Worm (Caenorhabditis elegans) whole organism, midembryonic: Measurements from ENCODE around the gene pitr-2.

Source experiments
- T22C8.4 ChIP-seq: fragments of 200-800 bp; sonication (Bioruptor generic); IDR thresholded peaks from 2 replicates; pipeline ENCODE4 v1.3.6; 2022; ENCODE audit warnings: missing genetic modification characterization, missing compliant biosample characterization
- cog-1 ChIP-seq: sonication (generic microtip); optimal IDR thresholded peaks from 2 replicates; lab custom pipeline; 2016; ENCODE audit warnings: missing genetic modification characterization, missing compliant biosample characterization
- flt-1 ChIP-seq: fragments of 200-800 bp; sonication (Bioruptor generic); IDR thresholded peaks from 2 replicates; pipeline ENCODE4 v1.3.6; 2022; ENCODE audit warnings: missing genetic modification characterization, missing compliant biosample characterization
- klf-2 ChIP-seq: fragments of 200-800 bp; sonication (Bioruptor generic); conservative IDR thresholded peaks from 2 replicates; pipeline ENCODE4 v1.3.6; 2022; ENCODE audit warnings: missing genetic modification reagents, missing genetic modification characterization, missing compliant biosample characterization
- med-1 ChIP-seq: sonication (generic microtip); optimal IDR thresholded peaks from 2 replicates; lab custom pipeline; 2017; ENCODE audit warnings: missing genetic modification characterization, mild to moderate bottlenecking, missing compliant biosample characterization, antibody characterized with exemption, missing genetic modification reagents; ENCODE audit not compliant: insufficient read depth
- ref-1 ChIP-seq: fragments of 200-800 bp; sonication (Bioruptor generic); conservative IDR thresholded peaks from 2 replicates; pipeline ENCODE4 v1.3.6; 2022; ENCODE audit warnings: missing genetic modification reagents, missing genetic modification characterization, missing compliant biosample characterization
- tab-1 ChIP-seq: fragments of 200-800 bp; sonication (Bioruptor generic); IDR thresholded peaks from 2 replicates; pipeline ENCODE4 v1.3.6; 2022; ENCODE audit warnings: missing genetic modification characterization, missing compliant biosample characterization
- ztf-23 ChIP-seq: fragments of 200-800 bp; sonication (Bioruptor generic); IDR thresholded peaks from 2 replicates; pipeline ENCODE4 v1.3.6; 2022; ENCODE audit warnings: missing genetic modification reagents, missing genetic modification characterization, missing compliant biosample characterization
- ztf-29 ChIP-seq: fragments of 200-800 bp; sonication (Bioruptor generic); IDR thresholded peaks from 2 replicates; pipeline ENCODE4 v1.3.6; 2022; ENCODE audit warnings: missing genetic modification reagents, missing genetic modification characterization, missing compliant biosample characterization

Gene pitr-2

DNA sequence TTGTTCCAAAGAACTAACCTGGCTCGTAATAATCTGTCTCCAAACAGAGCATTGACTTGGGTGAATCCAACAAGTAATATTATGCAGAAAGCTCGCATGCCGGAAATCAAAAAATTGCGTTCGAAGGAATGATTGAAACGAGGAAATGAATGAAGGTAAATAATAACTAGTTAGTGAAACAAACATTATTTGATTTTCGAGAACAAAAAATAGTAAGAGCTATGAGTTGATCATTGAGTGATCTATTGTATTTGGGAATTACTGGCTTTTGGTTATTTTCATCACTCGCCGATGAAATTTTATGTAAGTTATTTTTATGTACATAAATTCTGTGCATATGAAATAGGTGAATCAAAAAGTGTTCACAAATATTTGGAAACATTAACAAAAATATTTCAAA is 17.3 kb upstream of the pitr-2 start, which contains the start of gene B0222.5:
TSS of gene B0222.5 (minus strand) at position 101 of the 400 bp plus-strand sequence.
- no peak for TF ChIP-seq cog-1 (tag; lab: Kevin White, UChicago)
- no peak for TF ChIP-seq ztf-23 (GFP tag; lab: Robert Waterston, UW)
- no peak for TF ChIP-seq ref-1 (GFP tag; lab: Robert Waterston, UW)
- TF ChIP-seq flt-1 (GFP tag; lab: Robert Waterston, UW), result no peak
- TF ChIP-seq T22C8.4 (GFP tag; lab: Robert Waterston, UW), result no peak

DNA sequence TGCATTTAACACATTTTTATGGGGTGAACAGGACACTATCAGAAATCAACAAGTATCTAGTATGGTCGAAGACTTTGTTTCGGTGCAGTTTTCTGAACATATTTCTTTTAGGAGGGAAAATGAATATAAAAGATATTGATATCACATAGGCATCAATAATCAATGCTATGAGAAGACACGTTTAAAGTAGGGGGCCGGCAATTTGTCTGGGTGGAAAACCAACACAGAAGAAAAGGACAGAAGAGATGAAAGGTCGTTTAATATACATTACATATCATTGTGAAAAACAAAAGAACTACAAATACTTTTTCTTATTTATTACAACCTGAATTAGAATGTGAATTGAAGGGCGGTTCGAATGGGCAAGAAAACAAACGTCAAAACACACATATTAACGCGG is 14.8 kb upstream of the pitr-2 start:
- TF ChIP-seq ztf-23 (GFP tag; lab: Robert Waterston, UW) (no peak), tab-1 (GFP tag; lab: Robert Waterston, UW) (no peak), med-1 (GFP tag; lab: Kevin White, UChicago) (no peak), ref-1 (GFP tag; lab: Robert Waterston, UW) (no peak), ztf-29 (no peak), klf-2 (GFP tag; lab: Robert Waterston, UW) (no peak), cog-1 (tag; lab: Kevin White, UChicago) (no peak), flt-1 (GFP tag; lab: Robert Waterston, UW) (no peak), T22C8.4 (GFP tag; lab: Robert Waterston, UW) (no peak)

DNA sequence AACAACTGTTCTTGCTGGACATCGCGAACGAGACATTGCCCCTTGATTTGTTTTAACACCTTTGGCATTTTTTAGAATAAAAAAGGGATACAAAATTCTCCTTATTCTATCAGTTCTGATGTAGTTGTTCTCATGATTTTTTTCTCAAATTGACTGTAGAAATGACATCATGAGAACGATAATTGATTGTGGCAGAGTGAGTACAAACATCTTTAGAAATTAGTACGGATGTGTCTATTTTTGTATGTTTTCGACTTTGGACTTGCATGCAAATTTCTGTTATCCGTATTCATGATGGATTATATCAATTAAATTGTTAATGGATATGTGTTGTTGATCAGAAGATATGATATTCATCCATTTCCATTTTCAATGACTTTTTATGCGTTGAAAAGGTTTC is 10.6 kb upstream of the pitr-2 start:
- TF ChIP-seq T22C8.4 (GFP tag; lab: Robert Waterston, UW) (no peak), flt-1 (GFP tag; lab: Robert Waterston, UW) (no peak), ztf-29 (no peak), ztf-23 (GFP tag; lab: Robert Waterston, UW) (no peak), cog-1 (tag; lab: Kevin White, UChicago) (no peak), med-1 (GFP tag; lab: Kevin White, UChicago) (no peak), tab-1 (GFP tag; lab: Robert Waterston, UW) (no peak), ref-1 (GFP tag; lab: Robert Waterston, UW) (no peak), klf-2 (GFP tag; lab: Robert Waterston, UW) (no peak)

DNA sequence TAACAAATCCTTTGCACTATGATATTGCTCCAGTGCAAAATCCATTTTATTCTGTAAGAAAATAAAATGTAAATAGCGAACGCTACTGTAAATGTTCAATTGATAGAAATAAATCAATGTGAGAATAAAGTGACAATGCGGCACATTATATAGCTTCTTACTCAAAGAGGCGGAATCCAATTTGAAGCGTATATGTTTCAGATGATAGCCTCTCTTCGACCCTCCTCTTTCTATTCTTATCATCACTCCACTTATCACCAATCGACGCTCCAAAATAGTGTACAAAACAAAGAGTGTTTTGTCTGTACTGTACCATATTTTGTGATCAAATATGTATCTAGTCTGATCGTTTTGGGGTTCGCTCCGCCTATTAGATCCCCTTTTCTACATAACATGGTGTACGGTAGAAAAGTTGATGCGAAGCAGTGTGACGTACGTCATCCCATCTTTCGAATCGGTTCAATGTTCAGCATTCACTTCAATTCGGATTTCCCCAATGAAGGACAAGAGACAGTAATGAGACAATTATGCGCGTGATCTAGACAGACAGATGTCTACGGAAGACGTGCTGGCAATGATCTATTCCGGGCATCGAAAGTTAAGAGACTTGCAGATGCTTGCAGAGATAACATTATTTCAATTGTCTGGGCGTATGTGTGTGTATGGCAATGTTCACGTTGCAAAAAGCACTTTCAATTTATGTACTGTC is 9.5 kb upstream of the pitr-2 start, which contains the start of gene spl-2:
TSS of gene spl-2 (minus strand) at position 51 of the 709 bp plus-strand sequence.
- TF ChIP-seq flt-1 (GFP tag; lab: Robert Waterston, UW) (no peak), cog-1 (tag; lab: Kevin White, UChicago) (no peak), med-1 (GFP tag; lab: Kevin White, UChicago) (no peak), klf-2 (GFP tag; lab: Robert Waterston, UW) (no peak), ztf-23 (GFP tag; lab: Robert Waterston, UW) (no peak), T22C8.4 (GFP tag; lab: Robert Waterston, UW) (no peak)

DNA sequence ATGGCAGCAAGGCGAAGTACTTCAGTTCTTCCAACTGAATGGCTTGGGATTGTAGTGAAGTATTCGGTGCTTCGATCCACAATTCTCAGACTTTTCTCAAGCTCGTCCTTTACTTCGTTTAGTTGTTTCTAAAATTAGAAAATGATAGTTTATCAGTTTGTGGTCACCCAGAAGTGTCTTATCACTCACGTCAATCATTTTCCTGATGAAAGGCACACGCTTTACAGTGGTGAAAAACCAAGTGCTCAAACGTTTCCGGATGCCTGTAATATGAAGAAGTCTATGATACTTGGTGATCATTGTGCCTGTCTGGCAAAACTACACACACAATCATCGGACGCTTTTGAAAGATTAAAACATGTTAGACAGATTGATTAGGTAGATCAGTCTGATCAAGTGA is 8.7 kb upstream of the pitr-2 start:
- TF ChIP-seq ztf-23 (GFP tag; lab: Robert Waterston, UW) (no peak), cog-1 (tag; lab: Kevin White, UChicago) (no peak), flt-1 (GFP tag; lab: Robert Waterston, UW) (no peak), ref-1 (GFP tag; lab: Robert Waterston, UW) (no peak), tab-1 (GFP tag; lab: Robert Waterston, UW) (no peak), ztf-29 (no peak), med-1 (GFP tag; lab: Kevin White, UChicago) (no peak), klf-2 (GFP tag; lab: Robert Waterston, UW) (no peak), T22C8.4 (GFP tag; lab: Robert Waterston, UW) (no peak)

DNA sequence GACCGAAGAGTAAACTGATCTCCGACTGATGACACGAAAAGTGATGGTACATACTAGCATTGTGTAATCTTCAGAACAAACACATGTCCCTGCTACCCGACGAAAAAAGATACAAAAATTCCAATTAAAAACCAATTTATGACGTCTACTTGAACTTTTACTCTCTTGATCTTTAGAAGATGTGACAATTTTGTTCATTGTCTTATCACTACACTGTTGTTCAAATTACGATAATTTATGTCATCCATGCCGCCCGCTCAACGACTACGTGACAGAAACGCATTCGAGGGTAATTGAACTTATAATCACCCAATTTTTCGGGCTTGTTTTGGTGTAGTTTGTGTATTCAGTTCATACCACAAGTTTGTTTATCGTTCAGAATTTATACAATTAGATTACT is 6.4 kb upstream of the pitr-2 start:
- TF ChIP-seq cog-1 (tag; lab: Kevin White, UChicago) (no peak), ztf-29 (no peak), klf-2 (GFP tag; lab: Robert Waterston, UW) (no peak), T22C8.4 (GFP tag; lab: Robert Waterston, UW) (no peak), ref-1 (GFP tag; lab: Robert Waterston, UW) (no peak), flt-1 (GFP tag; lab: Robert Waterston, UW) (no peak), ztf-23 (GFP tag; lab: Robert Waterston, UW) (no peak), tab-1 (GFP tag; lab: Robert Waterston, UW) (no peak), med-1 (GFP tag; lab: Kevin White, UChicago) (no peak)

DNA sequence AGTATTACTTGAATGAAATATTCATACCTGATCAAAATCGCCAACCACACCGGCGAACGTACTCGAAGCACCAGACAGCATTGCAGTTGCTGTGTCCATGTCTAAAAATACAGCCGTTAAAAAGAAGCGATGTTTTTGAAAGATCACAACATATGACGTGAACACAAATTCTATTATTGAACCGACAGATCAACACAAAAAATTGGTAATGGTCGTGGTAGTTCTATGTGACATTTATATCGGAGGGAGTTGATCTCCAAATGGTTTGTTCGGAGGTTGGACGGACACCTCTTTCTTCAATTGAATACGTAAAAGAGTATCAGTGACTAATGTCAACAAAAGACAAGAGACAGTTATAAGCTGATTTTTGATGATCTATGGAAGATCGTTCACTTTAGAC is 3.8 kb upstream of the pitr-2 start, which contains the start of gene pitr-3:
TSS of gene pitr-3 (minus strand) at position 101 of the 400 bp plus-strand sequence.
- TF ChIP-seq T22C8.4 (GFP tag; lab: Robert Waterston, UW) (no peak), klf-2 (GFP tag; lab: Robert Waterston, UW) (no peak), med-1 (GFP tag; lab: Kevin White, UChicago) (no peak), cog-1 (tag; lab: Kevin White, UChicago) (no peak), ztf-23 (GFP tag; lab: Robert Waterston, UW) (no peak), tab-1 (GFP tag; lab: Robert Waterston, UW) (no peak), ztf-29 (no peak), flt-1 (GFP tag; lab: Robert Waterston, UW) (no peak), ref-1 (GFP tag; lab: Robert Waterston, UW) (no peak)

DNA sequence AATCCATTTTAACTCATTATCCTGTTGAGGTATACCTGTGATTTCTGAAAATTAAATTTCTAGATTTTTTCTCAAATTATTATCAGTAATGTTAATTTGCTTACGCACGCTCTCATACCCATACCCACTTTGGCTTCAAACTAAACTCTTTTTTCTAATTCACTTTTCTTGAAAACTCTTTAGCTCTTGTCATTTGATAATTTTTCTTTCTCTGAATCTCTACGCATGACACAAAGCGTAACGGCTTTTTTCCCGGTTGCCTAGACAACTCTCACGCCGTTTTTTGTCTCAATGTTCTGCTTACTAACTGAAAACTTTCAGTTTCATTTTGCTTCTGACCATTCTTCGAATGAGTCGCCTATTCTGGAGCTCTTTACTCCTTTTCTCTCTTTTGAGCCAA is 3.6 kb downstream of the pitr-2 start, which contains the start of gene B0222.1:
TSS of gene B0222.1 (plus strand) at position 306 of the 400 bp plus-strand sequence.
- TF ChIP-seq T22C8.4 (GFP tag; lab: Robert Waterston, UW) (no peak), flt-1 (GFP tag; lab: Robert Waterston, UW) (no peak), ref-1 (GFP tag; lab: Robert Waterston, UW) (no peak), tab-1 (GFP tag; lab: Robert Waterston, UW) (no peak), klf-2 (GFP tag; lab: Robert Waterston, UW) (no peak), ztf-29 (no peak), med-1 (GFP tag; lab: Kevin White, UChicago) (no peak), cog-1 (tag; lab: Kevin White, UChicago) (no peak), ztf-23 (GFP tag; lab: Robert Waterston, UW) (no peak)
